Worm (Caenorhabditis elegans): Measurements from ENCODE around the gene cthd-1.

The cthd-1 gene

DNA sequence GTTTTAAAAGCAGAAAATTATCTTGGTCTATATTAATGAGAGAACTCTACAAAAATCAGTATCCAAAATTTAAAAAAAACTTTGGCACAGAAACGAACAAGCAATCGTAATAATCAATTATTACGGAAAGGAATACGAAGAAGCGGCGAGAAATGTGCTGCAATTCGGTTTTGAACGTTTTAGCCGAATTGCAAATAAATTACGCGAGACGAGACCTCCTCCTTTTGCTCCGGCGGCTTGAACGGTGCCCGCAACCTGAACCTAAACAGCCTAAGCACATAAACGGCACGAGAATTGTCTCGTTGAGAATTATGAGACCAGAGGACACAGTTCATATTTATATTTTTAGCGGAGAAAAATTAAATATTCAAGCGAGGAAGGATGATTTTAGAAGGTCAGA lies 11.3 kb downstream of the cthd-1 start:
- no peak for TF ChIP-seq mxl-2 (GFP tag; conservative IDR thresholded peaks at IDR 0.05)
- no peak for TF ChIP-seq arid-1 (GFP tag; conservative IDR thresholded peaks at IDR 0.05)
- no peak for TF ChIP-seq tag-97 (GFP tag; IDR thresholded peaks at IDR 0.05)
- TF ChIP-seq ama-1 (optimal IDR thresholded peaks at IDR 0.05) = no peak
- peak; percentile 27 for TF ChIP-seq F49E8.2 (tag; optimal IDR thresholded peaks at IDR 0.05; ENCODE audit: borderline replicate concordance)
- 0 out of 2 replicates have a peak, but pooled peaks have one; percentile 15 for TF ChIP-seq Y75B8A.6 (GFP tag; IDR thresholded peaks at IDR 0.05)
- no peak for TF ChIP-seq cey-2 (tag; optimal IDR thresholded peaks at IDR 0.05; ENCODE audit: borderline replicate concordance, insufficient read depth)

DNA sequence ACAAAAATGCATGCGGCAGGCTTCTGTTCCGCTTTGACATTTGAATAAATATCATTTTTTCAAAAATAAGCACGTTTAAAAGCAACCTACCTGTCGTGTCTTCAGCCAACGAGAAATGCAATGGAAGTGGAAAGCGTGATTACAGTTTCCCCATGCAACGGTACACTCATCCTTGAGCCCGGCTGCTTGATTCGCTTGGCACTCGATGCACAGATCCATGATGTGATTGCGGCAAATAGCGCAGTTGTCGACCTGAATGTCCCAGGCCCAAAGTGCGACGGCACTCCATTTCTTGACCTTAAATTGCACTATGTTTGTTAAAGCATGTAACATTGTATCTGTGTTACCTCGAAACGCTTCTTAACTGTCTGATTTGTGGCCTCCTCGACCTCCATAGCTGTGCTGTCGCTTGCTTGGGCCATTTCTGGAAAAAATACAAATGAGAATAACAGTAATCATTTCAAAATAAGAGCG lies 12.1 kb downstream of the cthd-1 start, which contains the start of gene rbx-1:
Gene rbx-1 (minus strand): TSS at position 424 of the 474 bp plus-strand sequence.
- 0 out of 2 replicates have a peak, but pooled peaks have one; percentile 39 for TF ChIP-seq egl-43 (GFP tag; IDR thresholded peaks at IDR 0.05)
- TF ChIP-seq fos-1 (tag; optimal IDR thresholded peaks at IDR 0.05) = no peak
- no peak for TF ChIP-seq tag-97 (GFP tag; IDR thresholded peaks at IDR 0.05)

- TF ChIP-seq mes-2 (tag; optimal IDR thresholded peaks at IDR 0.05; ENCODE audit: poor library complexity, severe bottlenecking) (peak; percentile 71), F26F4.8 (GFP tag; conservative IDR thresholded peaks at IDR 0.05) (no peak), lin-13 (GFP tag; optimal IDR thresholded peaks at IDR 0.05) (no peak), lim-7 (GFP tag; IDR thresholded peaks at IDR 0.05) (no peak), aha-1 (tag) (peak; percentile 97), mdl-1 (tag; optimal IDR thresholded peaks at IDR 0.05) (peak in 1 of 2 experiments; percentile 20), tag-97 (GFP tag; IDR thresholded peaks at IDR 0.05) (no peak), nhr-237 (tag; optimal IDR thresholded peaks at IDR 0.05) (no peak), ama-1 (optimal IDR thresholded peaks at IDR 0.05) (peak; percentile 39), lin-39 (tag; optimal IDR thresholded peaks at IDR 0.05) (no peak), Y75B8A.6 (GFP tag; IDR thresholded peaks at IDR 0.05) (no peak), aly-2 (tag; optimal IDR thresholded peaks at IDR 0.05) (no peak), zag-1 (tag; optimal IDR thresholded peaks at IDR 0.05) (no peak), set-16 (GFP tag; IDR thresholded peaks at IDR 0.05) (no peak), lsy-2 (tag; optimal IDR thresholded peaks at IDR 0.05) (peak in 1 of 2 experiments; percentile 93), D1046.2 (GFP tag; IDR thresholded peaks at IDR 0.05) (no peak), hmg-1.1 (GFP tag; IDR thresholded peaks at IDR 0.05) (0 out of 2 replicates have a peak, but pooled peaks have one; percentile 36), dpl-1 (GFP tag; optimal IDR thresholded peaks at IDR 0.05) (peak; percentile 37), nhr-28 (tag; optimal IDR thresholded peaks at IDR 0.05) (peak; percentile 63), arid-1 (GFP tag; conservative IDR thresholded peaks at IDR 0.05) (peak; percentile 51; the same call in 1 of the 2 replicates), duxl-1 (tag; optimal IDR thresholded peaks at IDR 0.05; ENCODE audit: poor library complexity) (peak; percentile 7), egl-43 (GFP tag; IDR thresholded peaks at IDR 0.05) (no peak), zfp-2 (tag; optimal IDR thresholded peaks at IDR 0.05) (no peak), mxl-2 (GFP tag; conservative IDR thresholded peaks at IDR 0.05) (no peak), F37D6.2 (tag; optimal IDR thresholded peaks at IDR 0.05) (no peak), snpc-1.2 (GFP tag; IDR thresholded peaks at IDR 0.05) (no peak), nhr-6 (tag; optimal IDR thresholded peaks at IDR 0.05) (peak; percentile 56), T20F7.1 (GFP tag; optimal IDR thresholded peaks at IDR 0.05) (peak; percentile 6), ztf-7 (tag; optimal IDR thresholded peaks at IDR 0.05) (no peak), pha-4 (GFP tag; IDR thresholded peaks at IDR 0.05) (no peak), pha-4 (tag; optimal IDR thresholded peaks at IDR 0.05) (no peak)
Measured at ce11 chrV:9690728-9691127, 12.7 kb downstream of the cthd-1 start.

DNA sequence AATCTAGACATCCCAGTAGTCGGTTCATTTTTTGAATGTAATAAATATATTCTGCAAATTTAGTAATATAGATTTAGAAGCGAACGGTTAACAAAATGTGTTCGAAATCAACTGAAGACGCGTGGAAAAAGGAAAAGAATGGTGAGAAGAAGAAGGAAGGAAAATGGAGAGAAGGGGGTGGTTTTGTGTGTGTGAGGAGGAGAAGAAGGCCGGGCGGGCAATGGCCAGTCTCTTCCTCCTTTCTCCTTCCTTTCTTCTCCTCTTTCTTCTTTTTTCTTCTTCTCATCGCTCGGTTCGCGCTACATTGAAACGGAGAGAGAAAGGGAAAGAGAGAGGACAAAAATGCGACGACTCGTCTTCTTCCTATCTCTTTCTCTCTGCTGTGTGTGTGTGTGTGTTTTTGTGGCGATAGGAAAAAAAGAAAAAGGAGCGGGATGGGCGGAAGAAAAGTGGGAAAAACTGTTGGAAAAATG lies 14.1 kb downstream of the cthd-1 start, which contains the start of gene ztf-9:
Gene ztf-9 (minus strand): TSS at position 51 of the 473 bp plus-strand sequence.
- TF ChIP-seq mep-1 (tag; optimal IDR thresholded peaks at IDR 0.05) (peak; percentile 71), lin-13 (GFP tag; optimal IDR thresholded peaks at IDR 0.05) (peak; percentile 44), attf-4 (tag; optimal IDR thresholded peaks at IDR 0.05) (no peak), skn-1 (tag; optimal IDR thresholded peaks at IDR 0.05) (no peak), daf-16 (GFP tag; optimal IDR thresholded peaks at IDR 0.05) (peak in 1 of 2 experiments; percentile 8), daf-16 (tag; optimal IDR thresholded peaks at IDR 0.05) (peak; percentile 10), dmd-6 (GFP tag; IDR thresholded peaks at IDR 0.05) (peak; percentile 46; the same call in 1 of the 2 replicates), ces-1 (GFP tag; optimal IDR thresholded peaks at IDR 0.05) (no peak), spr-1 (tag; optimal IDR thresholded peaks at IDR 0.05) (no peak), set-16 (GFP tag; IDR thresholded peaks at IDR 0.05) (peak; percentile 81; the same call in 1 of the 2 replicates), mxl-2 (GFP tag; conservative IDR thresholded peaks at IDR 0.05) (no peak), zfp-2 (tag; optimal IDR thresholded peaks at IDR 0.05) (no peak), madf-5 (GFP tag; IDR thresholded peaks at IDR 0.05) (no peak), fkh-10 (GFP tag; optimal IDR thresholded peaks at IDR 0.05) (peak; percentile 13), zip-11 (GFP tag; IDR thresholded peaks at IDR 0.05) (no peak), saeg-2 (GFP tag; IDR thresholded peaks at IDR 0.05) (no peak), hlh-11 (tag; optimal IDR thresholded peaks at IDR 0.05) (peak; percentile 77)

Measured in whole organism, L4 larva.